Worm (Caenorhabditis elegans) whole organism, late embryonic: ENCODE data around the gene K11D12.7.

ENCODE experiments used
- F13H6.1 ChIP-seq: sonication (generic microtip); optimal IDR thresholded peaks from 2 replicates; lab custom pipeline; 2016; ENCODE audit warnings: missing genetic modification characterization, missing compliant biosample characterization
- K02D7.2 ChIP-seq: sonication (generic microtip); optimal IDR thresholded peaks from 2 replicates; lab custom pipeline; 2017; ENCODE audit warnings: mild to moderate bottlenecking, missing genetic modification characterization, missing compliant biosample characterization
- K09A11.1 ChIP-seq: sonication (generic microtip); optimal IDR thresholded peaks from 2 replicates; lab custom pipeline; 2017; ENCODE audit warnings: antibody characterized with exemption, mild to moderate bottlenecking, missing genetic modification characterization, missing compliant biosample characterization; ENCODE audit not compliant: insufficient read depth
- T23F11.4 ChIP-seq: fragments of 200-800 bp; sonication (Bioruptor generic); optimal IDR thresholded peaks from 2 replicates; lab custom pipeline; 2018; ENCODE audit warnings: mild to moderate bottlenecking, missing genetic modification characterization, missing compliant biosample characterization
- ahr-1 ChIP-seq: sonication (generic microtip); optimal IDR thresholded peaks from 2 replicates; lab custom pipeline; 2016; ENCODE audit warnings: missing genetic modification characterization, missing compliant biosample characterization
- ceh-22 ChIP-seq: sonication (generic microtip); optimal IDR thresholded peaks from 2 replicates; lab custom pipeline; 2017; ENCODE audit warnings: missing biosample characterization, missing genetic modification characterization
- ceh-24 ChIP-seq: sonication (generic microtip); optimal IDR thresholded peaks from 2 replicates; lab custom pipeline; 2016; ENCODE audit warnings: mild to moderate bottlenecking, missing genetic modification characterization, missing compliant biosample characterization
- ceh-45 ChIP-seq: fragments of 200-800 bp; sonication (Bioruptor generic); IDR thresholded peaks from 2 replicates; pipeline ENCODE4 v1.3.6; 2022; ENCODE audit warnings: missing genetic modification reagents, missing genetic modification characterization, missing compliant biosample characterization
- ceh-6 ChIP-seq: fragments of 200-800 bp; sonication (Bioruptor generic); optimal IDR thresholded peaks from 2 replicates; lab custom pipeline; 2018; ENCODE audit warnings: mild to moderate bottlenecking, missing genetic modification characterization, missing compliant biosample characterization
- dve-1 ChIP-seq: sonication (generic microtip); optimal IDR thresholded peaks from 2 replicates; lab custom pipeline; 2017; ENCODE audit warnings: antibody characterized with exemption, mild to moderate bottlenecking, missing genetic modification characterization, missing compliant biosample characterization
- elt-2 ChIP-seq: sonication (generic microtip); optimal IDR thresholded peaks from 2 replicates; lab custom pipeline; 2016; ENCODE audit warnings: missing genetic modification reagents, missing genetic modification characterization, missing compliant biosample characterization
- elt-4 ChIP-seq: sonication (generic microtip); optimal IDR thresholded peaks from 2 replicates; lab custom pipeline; 2016; ENCODE audit warnings: missing genetic modification characterization, missing compliant biosample characterization
- ets-4 ChIP-seq: sonication (generic microtip); optimal IDR thresholded peaks from 2 replicates; lab custom pipeline; 2016; ENCODE audit warnings: missing genetic modification characterization, missing compliant biosample characterization
- eyg-1 ChIP-seq: sonication (generic microtip); optimal IDR thresholded peaks from 2 replicates; lab custom pipeline; 2016; ENCODE audit warnings: missing genotype, missing genetic modification characterization, missing compliant biosample characterization
- fkh-6 ChIP-seq: sonication (generic microtip); optimal IDR thresholded peaks from 2 replicates; lab custom pipeline; 2016; ENCODE audit warnings: missing genetic modification characterization, missing compliant biosample characterization
- hlh-13 ChIP-seq: fragments of 200-800 bp; sonication (Bioruptor generic); optimal IDR thresholded peaks from 2 replicates; lab custom pipeline; 2018; ENCODE audit warnings: mild to moderate bottlenecking, missing genetic modification characterization, missing compliant biosample characterization
- hlh-15 ChIP-seq: sonication (generic microtip); optimal IDR thresholded peaks from 2 replicates; lab custom pipeline; 2016; ENCODE audit warnings: missing genetic modification characterization, missing compliant biosample characterization
- hlh-30 ChIP-seq: sonication (generic microtip); optimal IDR thresholded peaks from 2 replicates; lab custom pipeline; 2017; ENCODE audit warnings: antibody characterized with exemption, missing genetic modification characterization, missing compliant biosample characterization; ENCODE audit not compliant: insufficient read depth
- hlh-6 ChIP-seq: sonication (generic microtip); optimal IDR thresholded peaks from 2 replicates; lab custom pipeline; 2016; ENCODE audit warnings: missing genotype, missing genetic modification characterization, missing compliant biosample characterization
- lim-6 ChIP-seq: sonication (generic microtip); optimal IDR thresholded peaks from 2 replicates; lab custom pipeline; 2016; ENCODE audit warnings: missing genetic modification characterization, missing compliant biosample characterization
- lin-11 ChIP-seq: fragments of 200-800 bp; sonication (Bioruptor generic); optimal IDR thresholded peaks from 2 replicates; lab custom pipeline; 2018; ENCODE audit warnings: mild to moderate bottlenecking, missing genetic modification characterization, missing compliant biosample characterization
- nfya-1 ChIP-seq: sonication (generic microtip); optimal IDR thresholded peaks from 2 replicates; lab custom pipeline; 2017; ENCODE audit warnings: missing genetic modification characterization, mild to moderate bottlenecking, missing compliant biosample characterization, antibody characterized with exemption, moderate library complexity
- nhr-232 ChIP-seq: sonication (generic microtip); optimal IDR thresholded peaks from 2 replicates; lab custom pipeline; 2016; ENCODE audit warnings: missing genetic modification characterization, missing compliant biosample characterization
- npax-4 ChIP-seq: sonication (generic microtip); optimal IDR thresholded peaks from 2 replicates; lab custom pipeline; 2016; ENCODE audit warnings: missing genetic modification characterization, missing compliant biosample characterization
- pax-1 ChIP-seq: fragments of 150-350 bp; optimal IDR thresholded peaks from 2 replicates; lab custom pipeline; 2014; ENCODE audit warnings: missing biosample characterization, missing genetic modification characterization
- pha-2 ChIP-seq: sonication (generic microtip); optimal IDR thresholded peaks from 2 replicates; lab custom pipeline; 2017; ENCODE audit warnings: mild to moderate bottlenecking, missing genetic modification characterization, missing compliant biosample characterization
- pros-1 ChIP-seq: fragments of 150-350 bp; optimal IDR thresholded peaks from 2 replicates; lab custom pipeline; 2014; ENCODE audit warnings: missing biosample characterization, missing genetic modification reagents, missing genetic modification characterization
- rnt-1 ChIP-seq: sonication (generic microtip); optimal IDR thresholded peaks from 2 replicates; lab custom pipeline; 2016; ENCODE audit warnings: missing genetic modification characterization, missing compliant biosample characterization
- sox-2 ChIP-seq: fragments of 200-800 bp; sonication (Bioruptor generic); IDR thresholded peaks from 2 replicates; pipeline ENCODE4 v1.3.6; 2022; ENCODE audit warnings: missing genetic modification reagents, missing genetic modification characterization, missing compliant biosample characterization
- sox-4 ChIP-seq: sonication (generic microtip); optimal IDR thresholded peaks from 2 replicates; lab custom pipeline; 2017; ENCODE audit warnings: mild to moderate bottlenecking, missing genetic modification characterization, inconsistent platforms, missing compliant biosample characterization
- syd-9 ChIP-seq: sonication (generic microtip); optimal IDR thresholded peaks from 2 replicates; lab custom pipeline; 2016; ENCODE audit warnings: mild to moderate bottlenecking, missing genetic modification characterization, moderate library complexity, missing compliant biosample characterization
- tbx-2 ChIP-seq: sonication (generic microtip); optimal IDR thresholded peaks from 2 replicates; lab custom pipeline; 2016; ENCODE audit warnings: missing genetic modification characterization, missing compliant biosample characterization
- unc-3 ChIP-seq, 2 experiments: fragments of 200-800 bp in 1 of 2; sonication (Bioruptor generic) in 1 of 2; sonication (generic microtip) in 1 of 2; conservative IDR thresholded peaks in 1 of 2; optimal IDR thresholded peaks in 1 of 2; 2 replicates each; pipeline versions ENCODE4 v1.3.6 to Lab custom; 2016 to 2022; ENCODE audit warnings: missing compliant biosample characterization in 2 of 2, missing genetic modification characterization in 2 of 2, missing genetic modification reagents in 1 of 2
- unc-55 ChIP-seq: sonication (generic microtip); optimal IDR thresholded peaks from 2 replicates; lab custom pipeline; 2017; ENCODE audit warnings: missing biosample characterization, missing genetic modification reagents, missing genetic modification characterization
- unc-86 ChIP-seq: sonication (generic microtip); optimal IDR thresholded peaks from 2 replicates; lab custom pipeline; 2016; ENCODE audit warnings: missing genetic modification characterization, missing compliant biosample characterization
- zip-5 ChIP-seq: sonication (generic microtip); optimal IDR thresholded peaks from 2 replicates; lab custom pipeline; 2016; ENCODE audit warnings: missing genetic modification characterization, missing compliant biosample characterization
- ztf-16 ChIP-seq: sonication (generic microtip); optimal IDR thresholded peaks from 2 replicates; lab custom pipeline; 2017; ENCODE audit warnings: missing genetic modification characterization, missing compliant biosample characterization

K11D12.7 gene

ce11 chrV:5027640-5028039 lies 8.6 kb downstream of the K11D12.7 start, which contains the start of gene cpt-4:
TSS of gene cpt-4 (minus strand) at chrV:5027723.
- peak; percentile 89 for TF ChIP-seq elt-2
- TF ChIP-seq syd-9 (tag; lab: Kevin White, UChicago) = no peak
- no peak for TF ChIP-seq dve-1 (tag; lab: Kevin White, UChicago)
- TF ChIP-seq eyg-1 (tag; lab: Kevin White, UChicago) = no peak
- TF ChIP-seq rnt-1 (tag; lab: Kevin White, UChicago) = no peak
- TF ChIP-seq sox-4 (tag; lab: Kevin White, UChicago) = no peak
- no peak for TF ChIP-seq pha-2 (tag; lab: Kevin White, UChicago)
- no peak for TF ChIP-seq ceh-22 (tag; lab: Kevin White, UChicago)
- TF ChIP-seq hlh-13 (GFP tag; lab: Kevin White, UChicago) = no peak

- peak; percentile 18 for TF ChIP-seq elt-2
- no peak for TF ChIP-seq dve-1 (tag; lab: Kevin White, UChicago)
Measured at ce11 chrV:5026438-5026837, 9.8 kb downstream of the K11D12.7 start.

ce11 chrV:5023355-5023754 lies 12.9 kb downstream of the K11D12.7 start:
- TF ChIP-seq elt-2 (peak; percentile 7), ets-4 (tag; lab: Kevin White, UChicago) (no peak)

ce11 chrV:5018810-5019274 lies 17.4 kb downstream of the K11D12.7 start, which contains the start of gene srr-4:
TSS of gene srr-4 (plus strand) at chrV:5019224.
- TF ChIP-seq zip-5 (no peak), hlh-30 (tag; lab: Kevin White, UChicago) (no peak), pros-1 (tag; lab: Kevin White, UChicago) (no peak), unc-55 (no peak), ceh-45 (GFP tag; lab: Robert Waterston, UW) (no peak), hlh-15 (tag; lab: Kevin White, UChicago) (no peak), hlh-6 (no peak), lim-6 (tag; lab: Kevin White, UChicago) (no peak), fkh-6 (tag; lab: Kevin White, UChicago) (no peak), npax-4 (tag; lab: Kevin White, UChicago) (no peak), tbx-2 (no peak), T23F11.4 (no peak), ztf-16 (tag; lab: Kevin White, UChicago) (no peak), nfya-1 (tag; lab: Kevin White, UChicago) (no peak), elt-2 (no peak), pha-2 (tag; lab: Kevin White, UChicago) (no peak), K09A11.1 (no peak), F13H6.1 (no peak)

- TF ChIP-seq ahr-1 (tag; lab: Kevin White, UChicago) (no peak), elt-4 (tag; lab: Kevin White, UChicago) (no peak), ceh-24 (tag; lab: Kevin White, UChicago) (no peak), pax-1 (tag; lab: Kevin White, UChicago) (no peak), ceh-45 (GFP tag; lab: Robert Waterston, UW) (no peak), unc-3 (GFP tag; conservative IDR thresholded peaks at IDR 0.05; lab: Robert Waterston, UW) (no peak), unc-3 (tag; optimal IDR thresholded peaks at IDR 0.05; lab: Kevin White, UChicago) (no peak), sox-2 (GFP tag; lab: Robert Waterston, UW) (no peak), elt-2 (no peak), lin-11 (tag; lab: Kevin White, UChicago) (no peak), K02D7.2 (no peak), nhr-232 (tag; lab: Kevin White, UChicago) (no peak), hlh-6 (no peak), ztf-16 (tag; lab: Kevin White, UChicago) (no peak), ceh-6 (GFP tag; lab: Kevin White, UChicago) (no peak), unc-86 (tag; lab: Kevin White, UChicago) (no peak)
Measured at ce11 chrV:5018067-5018466, 18.2 kb downstream of the K11D12.7 start.
